Worm (Caenorhabditis elegans) whole organism, L2 larva: ENCODE data around the gene F35H8.12.

ENCODE experiments used
- F13H6.1 ChIP-seq: sonication (generic microtip); optimal IDR thresholded peaks from 2 replicates; lab custom pipeline; 2016; ENCODE audit warnings: missing genetic modification characterization, missing compliant biosample characterization
- Y55F3AM.14 ChIP-seq: fragments of 200-800 bp; sonication (Bioruptor generic); optimal IDR thresholded peaks from 2 replicates; lab custom pipeline; 2018; ENCODE audit warnings: mild to moderate bottlenecking, missing genetic modification characterization, missing compliant biosample characterization
- ama-1 ChIP-seq: fragments of 150-350 bp; optimal IDR thresholded peaks from 2 replicates; lab custom pipeline; 2018; ENCODE audit warnings: inconsistent platforms
- blmp-1 ChIP-seq: sonication (generic microtip); optimal IDR thresholded peaks from 2 replicates; lab custom pipeline; 2017; ENCODE audit warnings: missing genetic modification characterization, mild to moderate bottlenecking, missing compliant biosample characterization, antibody characterized with exemption, moderate library complexity; ENCODE audit not compliant: insufficient read depth
- ceh-16 ChIP-seq: fragments of 150-350 bp; optimal IDR thresholded peaks from 2 replicates; lab custom pipeline; 2014; ENCODE audit warnings: missing biosample characterization, missing genetic modification characterization
- crh-2 ChIP-seq: sonication (generic microtip); optimal IDR thresholded peaks from 2 replicates; lab custom pipeline; 2017; ENCODE audit warnings: missing biosample characterization, missing genetic modification characterization
- elt-1 ChIP-seq: fragments of 150-350 bp; optimal IDR thresholded peaks from 2 replicates; lab custom pipeline; 2014; ENCODE audit warnings: missing biosample characterization, missing genetic modification characterization
- elt-3 ChIP-seq: sonication (generic microtip); optimal IDR thresholded peaks from 2 replicates; lab custom pipeline; 2017; ENCODE audit warnings: missing biosample characterization, missing genetic modification characterization
- fos-1 ChIP-seq: fragments of 150-350 bp; optimal IDR thresholded peaks from 2 replicates; lab custom pipeline; 2014; ENCODE audit warnings: missing biosample characterization, missing genetic modification characterization
- gmeb-1 ChIP-seq: fragments of 150-350 bp; optimal IDR thresholded peaks from 2 replicates; lab custom pipeline; 2014; ENCODE audit warnings: missing biosample characterization, missing genetic modification characterization
- lin-11 ChIP-seq: fragments of 150-350 bp; sonication (generic microtip); optimal IDR thresholded peaks from 2 replicates; lab custom pipeline; 2014; ENCODE audit warnings: missing biosample characterization, missing genetic modification characterization, inconsistent platforms, mixed read lengths
- lin-13 ChIP-seq: fragments of 150-350 bp; optimal IDR thresholded peaks from 2 replicates; lab custom pipeline; 2014; ENCODE audit warnings: missing biosample characterization, missing genetic modification reagents, missing genetic modification characterization
- lin-39 ChIP-seq: fragments of 150-350 bp; optimal IDR thresholded peaks from 2 replicates; lab custom pipeline; 2014; ENCODE audit warnings: missing biosample characterization, missing genetic modification reagents, missing genetic modification characterization
- mab-5 ChIP-seq: fragments of 150-350 bp; optimal IDR thresholded peaks from 2 replicates; lab custom pipeline; 2014; ENCODE audit warnings: missing biosample characterization, missing genetic modification characterization
- mbf-1 ChIP-seq: sonication (generic microtip); optimal IDR thresholded peaks from 2 replicates; lab custom pipeline; 2017; ENCODE audit warnings: missing biosample characterization, missing genetic modification characterization
- nhr-12 ChIP-seq: fragments of 150-350 bp; optimal IDR thresholded peaks from 2 replicates; lab custom pipeline; 2014; ENCODE audit warnings: missing biosample characterization, missing genetic modification characterization
- nhr-129 ChIP-seq: fragments of 150-350 bp; optimal IDR thresholded peaks from 2 replicates; lab custom pipeline; 2014; ENCODE audit warnings: missing biosample characterization, missing genetic modification characterization
- nhr-21 ChIP-seq: fragments of 150-350 bp; optimal IDR thresholded peaks from 2 replicates; lab custom pipeline; 2014; ENCODE audit warnings: missing biosample characterization, missing genetic modification characterization
- nhr-25 ChIP-seq: fragments of 150-350 bp; sonication (generic microtip); optimal IDR thresholded peaks from 3 replicates; lab custom pipeline; 2014; ENCODE audit warnings: missing biosample characterization, missing genetic modification characterization
- nhr-6 ChIP-seq: fragments of 150-350 bp; optimal IDR thresholded peaks from 2 replicates; lab custom pipeline; 2014; ENCODE audit warnings: missing biosample characterization, missing genetic modification characterization
- sma-3 ChIP-seq: sonication (generic microtip); optimal IDR thresholded peaks from 2 replicates; lab custom pipeline; 2016; ENCODE audit warnings: missing genetic modification reagents, missing genetic modification characterization, missing compliant biosample characterization
- sma-9 ChIP-seq, 2 experiments: fragments of 150-350 bp in 1 of 2; sonication (generic microtip) in 1 of 2; optimal IDR thresholded peaks; 2 replicates each; lab custom pipeline; 2014 to 2016; ENCODE audit warnings: missing genetic modification characterization in 2 of 2, mild to moderate bottlenecking in 1 of 2, missing biosample characterization in 1 of 2, missing compliant biosample characterization in 1 of 2, missing genetic modification reagents in 1 of 2, moderate library complexity in 1 of 2
- snpc-4 ChIP-seq: fragments of 150-350 bp; optimal IDR thresholded peaks from 2 replicates; lab custom pipeline; 2014; ENCODE audit warnings: missing biosample characterization, missing genetic modification characterization
- unc-39 ChIP-seq: fragments of 150-350 bp; optimal IDR thresholded peaks from 2 replicates; lab custom pipeline; 2014; ENCODE audit warnings: missing biosample characterization, missing genetic modification characterization
- unc-55 ChIP-seq: fragments of 150-350 bp; sonication (generic microtip); optimal IDR thresholded peaks from 3 replicates; lab custom pipeline; 2014; ENCODE audit warnings: missing biosample characterization, missing genetic modification reagents, missing genetic modification characterization
- ztf-1 ChIP-seq: fragments of 200-800 bp; sonication (Bioruptor generic); conservative IDR thresholded peaks from 2 replicates; pipeline ENCODE4 v1.3.6; 2022; ENCODE audit warnings: missing genetic modification characterization, missing compliant biosample characterization
- ztf-11 ChIP-seq: sonication (generic microtip); optimal IDR thresholded peaks from 2 replicates; lab custom pipeline; 2017; ENCODE audit warnings: missing biosample characterization, missing genetic modification characterization
- ztf-4 ChIP-seq: fragments of 150-350 bp; optimal IDR thresholded peaks from 2 replicates; lab custom pipeline; 2014; ENCODE audit warnings: missing biosample characterization, missing genetic modification characterization

Gene F35H8.12

ce11 chrII:9574406-9574805 lies 22.8 kb downstream of the F35H8.12 start:
- no peak for TF ChIP-seq sma-3
- TF ChIP-seq nhr-129 (tag; lab: Kevin White, UChicago), result peak; percentile 8

ce11 chrII:9575670-9576069 lies 24.0 kb downstream of the F35H8.12 start, which contains the start of gene exc-7:
Gene exc-7, plus strand, starts transcription at chrII:9575970.
- no peak for TF ChIP-seq elt-3

ce11 chrII:9576707-9577106 lies 25.1 kb downstream of the F35H8.12 start:
- TF ChIP-seq unc-39 (tag; lab: Kevin White, UChicago), result no peak
- no peak for TF ChIP-seq elt-1 (tag; lab: Kevin White, UChicago)
- no peak for TF ChIP-seq ztf-11 (tag; lab: Kevin White, UChicago)
- TF ChIP-seq nhr-12, result no peak
- TF ChIP-seq lin-39, result no peak
- TF ChIP-seq crh-2 (tag; lab: Kevin White, UChicago), result peak; percentile 14
- TF ChIP-seq ama-1 (lab: Kevin White, UChicago), result no peak
- TF ChIP-seq mab-5 (tag; lab: Kevin White, UChicago), result peak; percentile 74

DNA sequence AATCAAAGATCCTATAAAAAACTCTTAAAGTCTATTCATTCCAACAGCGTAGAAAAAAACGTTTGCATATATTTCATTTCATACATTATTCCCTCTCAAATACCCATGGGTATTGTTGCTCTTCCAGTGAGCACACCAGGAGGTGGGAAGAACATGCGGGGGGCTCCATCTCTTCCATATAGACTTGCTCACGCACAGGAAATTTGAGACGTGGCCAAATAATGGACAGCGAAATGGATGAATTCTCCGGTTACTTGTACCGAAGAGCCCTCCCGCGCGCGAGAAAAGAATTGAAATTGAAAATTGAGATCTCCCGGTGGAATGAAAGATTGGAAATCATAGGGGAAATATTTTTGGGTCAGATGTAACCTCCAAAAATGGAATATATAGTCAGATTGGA lies 26.0 kb downstream of the F35H8.12 start:
- TF ChIP-seq ztf-1 (GFP tag; lab: Robert Waterston, UW) (no peak), F13H6.1 (peak; percentile 6), sma-9 (GFP tag; optimal IDR thresholded peaks at IDR 0.05; lab: Kevin White, UChicago) (no peak), sma-9 (tag; optimal IDR thresholded peaks at IDR 0.05; lab: Kevin White, UChicago) (no peak), lin-13 (no peak)

DNA sequence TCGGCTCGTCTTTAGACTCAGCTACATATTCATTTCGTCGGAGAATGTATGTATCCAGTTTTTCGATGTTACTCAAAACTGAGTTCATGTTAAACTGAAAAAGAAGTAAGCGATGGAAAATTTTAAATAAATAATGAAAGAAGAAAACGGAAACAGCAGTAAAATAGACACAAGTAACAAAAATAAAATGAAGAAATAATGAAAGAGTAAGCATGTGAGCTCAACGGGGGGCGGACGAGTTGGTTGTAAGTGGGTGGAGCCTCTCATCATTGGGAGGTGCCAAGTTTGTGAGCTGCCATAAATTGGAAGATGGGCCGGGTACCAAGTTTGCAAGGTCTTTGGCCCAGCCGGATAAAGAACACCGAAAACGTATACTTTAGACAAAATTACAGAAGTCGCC lies 31.8 kb downstream of the F35H8.12 start, which contains the start of gene wee-1.1:
wee-1.1 (minus strand) TSS at position 101 of the 400 bp plus-strand sequence.
- TF ChIP-seq mbf-1 (tag; lab: Kevin White, UChicago) (no peak), unc-55 (GFP tag; lab: Kevin White, UChicago) (no peak)

DNA sequence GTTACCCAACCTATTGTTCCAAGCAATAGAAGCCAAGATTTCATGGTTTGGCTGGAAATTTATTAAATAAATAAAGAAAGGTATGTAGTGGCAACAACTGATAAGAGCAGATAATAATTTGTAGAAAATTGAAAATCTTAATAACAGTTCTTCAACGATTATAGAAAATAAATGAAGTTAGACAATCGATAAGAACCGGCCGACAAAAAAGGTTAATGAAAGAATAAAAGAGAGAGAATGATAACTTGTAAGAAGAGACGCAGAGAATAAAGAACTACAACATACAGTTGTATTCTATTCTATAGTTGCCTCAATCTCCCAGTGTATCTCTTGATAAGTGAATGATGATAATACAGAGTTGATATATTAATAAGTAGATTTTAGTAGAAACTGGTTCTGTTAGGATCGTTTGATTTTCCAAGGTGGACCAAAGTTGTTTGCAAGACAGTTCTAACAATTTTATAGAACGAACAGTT lies 35.1 kb downstream of the F35H8.12 start, which contains the start of gene ugt-58:
ugt-58 (minus strand) TSS at position 51 of the 476 bp plus-strand sequence.
- TF ChIP-seq fos-1 (tag; lab: Kevin White, UChicago), result peak; percentile 37
- TF ChIP-seq unc-55 (GFP tag; lab: Kevin White, UChicago), result no peak
- peak; percentile 50 for TF ChIP-seq sma-3
- TF ChIP-seq nhr-25 (tag; lab: Kevin White, UChicago), result peak; percentile 64
- TF ChIP-seq mab-5 (tag; lab: Kevin White, UChicago), result no peak
- TF ChIP-seq gmeb-1 (tag; lab: Kevin White, UChicago), result peak; percentile 36
- no peak for TF ChIP-seq nhr-6
- no peak for TF ChIP-seq Y55F3AM.14 (GFP tag; lab: Kevin White, UChicago)
- TF ChIP-seq sma-9 (GFP tag; optimal IDR thresholded peaks at IDR 0.05; lab: Kevin White, UChicago), result peak; percentile 65
- TF ChIP-seq sma-9 (tag; optimal IDR thresholded peaks at IDR 0.05; lab: Kevin White, UChicago), result no peak
- no peak for TF ChIP-seq lin-11 (tag; lab: Kevin White, UChicago)
- TF ChIP-seq nhr-21 (tag; lab: Kevin White, UChicago), result peak; percentile 9
- peak; percentile 25 for TF ChIP-seq blmp-1 (tag; lab: Kevin White, UChicago)
- no peak for TF ChIP-seq ceh-16 (tag; lab: Kevin White, UChicago)

- TF ChIP-seq ztf-4 (no peak), F13H6.1 (no peak), ceh-16 (tag; lab: Kevin White, UChicago) (no peak), snpc-4 (tag; lab: Kevin White, UChicago) (no peak), nhr-25 (tag; lab: Kevin White, UChicago) (no peak), nhr-12 (no peak), sma-3 (no peak)
Measured at ce11 chrII:9589667-9590066, 38.0 kb downstream of the F35H8.12 start, which contains the start of gene eral-1. Gene eral-1, minus strand, starts transcription at chrII:9589767.
